Fruit fly (Drosophila melanogaster) whole organism, embryonic: ENCODE measurements around the gene CG17187.
A peak's percentile ranks its signal among the peaks of the same experiment; 100 is the strongest.

Experiments
- B-H2 ChIP-seq: fragments of 200-800 bp; sonication (Bioruptor generic); optimal IDR thresholded peaks from 2 replicates; lab custom pipeline; 2018; ENCODE audit warnings: missing biosample characterization, mild to moderate bottlenecking, missing genetic modification characterization
- Bdp1 ChIP-seq: fragments of 200-800 bp; sonication (Bioruptor generic); optimal IDR thresholded peaks from 3 replicates; lab custom pipeline; 2016; ENCODE audit warnings: missing biosample characterization, missing genetic modification characterization
- CG10431 ChIP-seq: fragments of 200-800 bp; sonication (Bioruptor generic); optimal IDR thresholded peaks from 3 replicates; lab custom pipeline; 2018; ENCODE audit warnings: missing biosample characterization, mild to moderate bottlenecking, missing genetic modification characterization
- CG10462 ChIP-seq: fragments of 200-800 bp; sonication (Bioruptor generic); optimal IDR thresholded peaks from 2 replicates; lab custom pipeline; 2016; ENCODE audit warnings: missing biosample characterization, missing genetic modification characterization
- CG11093 ChIP-seq: fragments of 200-800 bp; sonication (Bioruptor generic); IDR thresholded peaks from 3 replicates; pipeline ENCODE4 v1.3.6; 2022; ENCODE audit warnings: missing biosample characterization, missing genetic modification characterization
- CG11696 ChIP-seq: fragments of 200-800 bp; sonication (Bioruptor generic); IDR thresholded peaks from 2 replicates; pipeline ENCODE4 v1.3.6; 2022; ENCODE audit warnings: missing biosample characterization, missing genetic modification characterization
- CG11723 ChIP-seq: fragments of 200-800 bp; sonication (Bioruptor generic); optimal IDR thresholded peaks from 2 replicates; lab custom pipeline; 2017; ENCODE audit warnings: missing biosample characterization, mild to moderate bottlenecking, missing genetic modification characterization
- CG12236 ChIP-seq: fragments of 200-800 bp; sonication (Bioruptor generic); optimal IDR thresholded peaks from 2 replicates; lab custom pipeline; 2016; ENCODE audit warnings: missing biosample characterization, missing genetic modification characterization
- CG17568 ChIP-seq: fragments of 200-800 bp; sonication (Bioruptor generic); optimal IDR thresholded peaks from 2 replicates; lab custom pipeline; 2018; ENCODE audit warnings: missing biosample characterization, mild to moderate bottlenecking, missing genetic modification characterization, moderate library complexity
- CG31224 ChIP-seq: fragments of 200-800 bp; sonication (Bioruptor generic); IDR thresholded peaks from 2 replicates; pipeline ENCODE4 v1.3.6; 2022; ENCODE audit warnings: missing biosample characterization, missing genetic modification characterization
- CG32767 ChIP-seq: fragments of 200-800 bp; sonication (Bioruptor generic); IDR thresholded peaks from 2 replicates; pipeline ENCODE4 v1.3.6; 2022; ENCODE audit warnings: missing biosample characterization, missing genetic modification characterization
- CG4707 ChIP-seq: fragments of 200-800 bp; sonication (Bioruptor generic); optimal IDR thresholded peaks from 2 replicates; lab custom pipeline; 2018; ENCODE audit warnings: missing biosample characterization, mild to moderate bottlenecking, missing genetic modification characterization, moderate library complexity
- CG5245 ChIP-seq: fragments of 200-800 bp; sonication (Bioruptor generic); optimal IDR thresholded peaks from 3 replicates; lab custom pipeline; 2016; ENCODE audit warnings: missing biosample characterization, missing genetic modification characterization
- CG6765 ChIP-seq: fragments of 200-800 bp; sonication (Bioruptor generic); optimal IDR thresholded peaks from 3 replicates; lab custom pipeline; 2017; ENCODE audit warnings: missing biosample characterization, mild to moderate bottlenecking, missing genetic modification characterization
- CG8478 ChIP-seq: fragments of >200 bp; optimal IDR thresholded peaks from 2 replicates; lab custom pipeline; 2018
- Chrac-16 ChIP-seq: fragments of 200-800 bp; sonication (Bioruptor generic); optimal IDR thresholded peaks from 3 replicates; lab custom pipeline; 2016; ENCODE audit warnings: missing biosample characterization, missing genetic modification characterization
- D19A ChIP-seq: fragments of 200-800 bp; optimal IDR thresholded peaks from 3 replicates; lab custom pipeline; 2019; ENCODE audit warnings: missing biosample characterization, mild to moderate bottlenecking, missing genetic modification characterization, moderate library complexity
- Deaf1 ChIP-seq: fragments of 200-800 bp; optimal IDR thresholded peaks from 3 replicates; lab custom pipeline; 2019; ENCODE audit warnings: missing biosample characterization, mild to moderate bottlenecking, missing genetic modification characterization, moderate library complexity
- Hr3 ChIP-seq: fragments of 200-800 bp; sonication (Bioruptor generic); optimal IDR thresholded peaks from 3 replicates; lab custom pipeline; 2016; ENCODE audit warnings: missing biosample characterization, missing genetic modification characterization
- Jarid2 ChIP-seq: fragments of 200-800 bp; sonication (Bioruptor generic); optimal IDR thresholded peaks from 3 replicates; lab custom pipeline; 2017; ENCODE audit warnings: mild to moderate bottlenecking, missing biosample characterization, missing genetic modification reagents, missing genetic modification characterization
- Meics ChIP-seq: fragments of 200-800 bp; sonication (Bioruptor generic); optimal IDR thresholded peaks from 2 replicates; lab custom pipeline; 2017; ENCODE audit warnings: missing biosample characterization, mild to moderate bottlenecking, missing genetic modification characterization
- Nf-YA ChIP-seq: fragments of 200-800 bp; sonication (Bioruptor generic); IDR thresholded peaks from 2 replicates; pipeline ENCODE4 v1.3.6; 2022; ENCODE audit warnings: missing biosample characterization, missing genetic modification characterization
- Nf-YB ChIP-seq: fragments of 200-800 bp; sonication (Bioruptor generic); optimal IDR thresholded peaks from 3 replicates; lab custom pipeline; 2019; ENCODE audit warnings: missing biosample characterization, mild to moderate bottlenecking, missing genetic modification characterization, moderate library complexity
- Nf-YC ChIP-seq: fragments of 200-800 bp; optimal IDR thresholded peaks from 3 replicates; lab custom pipeline; 2019; ENCODE audit warnings: missing biosample characterization, mild to moderate bottlenecking, missing genetic modification characterization, moderate library complexity
- TFAM ChIP-seq: fragments of 200-800 bp; sonication (Bioruptor generic); optimal IDR thresholded peaks from 2 replicates; lab custom pipeline; 2017; ENCODE audit warnings: missing biosample characterization, missing genetic modification characterization, inconsistent platforms
- Xbp1 ChIP-seq: fragments of 200-800 bp; sonication (Bioruptor generic); optimal IDR thresholded peaks from 3 replicates; lab custom pipeline; 2016; ENCODE audit warnings: missing biosample characterization, mild to moderate bottlenecking, missing genetic modification characterization
- ara ChIP-seq: fragments of 200-800 bp; sonication (Bioruptor generic); IDR thresholded peaks from 2 replicates; pipeline ENCODE4 v1.3.6; 2022; ENCODE audit warnings: missing biosample characterization, missing genetic modification characterization
- cad ChIP-seq: fragments of >200 bp; optimal IDR thresholded peaks from 2 replicates; lab custom pipeline; 2017; ENCODE audit warnings: missing biosample characterization, missing genetic modification characterization
- esg ChIP-seq: fragments of 200-800 bp; sonication (Bioruptor generic); conservative IDR thresholded peaks from 2 replicates; pipeline ENCODE4 v1.3.6; 2022; ENCODE audit warnings: missing biosample characterization, missing genetic modification characterization
- ewg ChIP-seq: fragments of 200-800 bp; sonication (Bioruptor generic); optimal IDR thresholded peaks from 3 replicates; lab custom pipeline; 2017; ENCODE audit warnings: mild to moderate bottlenecking, missing biosample characterization, missing genetic modification reagents, missing genetic modification characterization
- fd3F ChIP-seq: fragments of 200-800 bp; sonication (Bioruptor generic); optimal IDR thresholded peaks from 2 replicates; lab custom pipeline; 2018; ENCODE audit warnings: missing biosample characterization, mild to moderate bottlenecking, missing genetic modification characterization, moderate library complexity
- grau ChIP-seq: fragments of 200-800 bp; optimal IDR thresholded peaks from 3 replicates; lab custom pipeline; 2019; ENCODE audit warnings: missing biosample characterization, mild to moderate bottlenecking, missing genetic modification characterization, moderate library complexity
- grn ChIP-seq: fragments of 200-800 bp; sonication (Bioruptor generic); optimal IDR thresholded peaks from 3 replicates; lab custom pipeline; 2017; ENCODE audit warnings: missing biosample characterization, missing genetic modification characterization
- pros ChIP-seq: fragments of 200-800 bp; sonication (Bioruptor generic); optimal IDR thresholded peaks from 3 replicates; lab custom pipeline; 2019; ENCODE audit warnings: missing biosample characterization, mild to moderate bottlenecking, missing genetic modification characterization, moderate library complexity
- sens ChIP-seq: fragments of 200-800 bp; sonication (Bioruptor generic); peaks from one replicate; lab custom pipeline; 2016; ENCODE audit warnings: missing biosample characterization, missing genetic modification characterization
- seq ChIP-seq: fragments of 200-800 bp; sonication (Bioruptor generic); IDR thresholded peaks from 2 replicates; pipeline ENCODE4 v1.3.6; 2022; ENCODE audit warnings: missing biosample characterization, missing genetic modification characterization
- slbo ChIP-seq: fragments of 200-800 bp; sonication (Bioruptor generic); IDR thresholded peaks from 2 replicates; pipeline ENCODE4 v1.3.6; 2022; ENCODE audit warnings: missing biosample characterization, missing genetic modification characterization
- sqz ChIP-seq: fragments of 200-800 bp; sonication (Bioruptor generic); optimal IDR thresholded peaks from 3 replicates; lab custom pipeline; 2018; ENCODE audit warnings: missing biosample characterization, mild to moderate bottlenecking, missing genetic modification characterization
- tll ChIP-seq, 2 experiments: fragments of 200-800 bp in 1 of 2; fragments of >200 bp in 1 of 2; sonication (Bioruptor generic) in 1 of 2; optimal IDR thresholded peaks; 2 replicates each; lab custom pipeline; 2017 to 2019; ENCODE audit warnings: missing biosample characterization in 2 of 2, missing genetic modification characterization in 2 of 2, mild to moderate bottlenecking in 1 of 2, moderate library complexity in 1 of 2
- trh ChIP-seq: fragments of 200-800 bp; sonication (Bioruptor generic); optimal IDR thresholded peaks from 2 replicates; lab custom pipeline; 2016; ENCODE audit warnings: missing biosample characterization, missing genetic modification characterization
- tup ChIP-seq: fragments of 200-800 bp; sonication (Bioruptor generic); optimal IDR thresholded peaks from 2 replicates; lab custom pipeline; 2016; ENCODE audit warnings: missing biosample characterization, mild to moderate bottlenecking, missing genetic modification characterization, moderate library complexity
- unpg ChIP-seq: fragments of 200-800 bp; sonication (Bioruptor generic); optimal IDR thresholded peaks from 3 replicates; lab custom pipeline; 2018; ENCODE audit warnings: missing biosample characterization, mild to moderate bottlenecking, missing genetic modification characterization, moderate library complexity
- vvl ChIP-seq: fragments of 200-800 bp; sonication (Bioruptor generic); IDR thresholded peaks from 2 replicates; pipeline ENCODE4 v1.3.6; 2022; ENCODE audit warnings: missing biosample characterization, missing genetic modification characterization

The CG17187 gene

dm6 chr3R:11269013-11269412, 37.3 kb upstream of the CG17187 start (continued):
- TF ChIP-seq CG11723 (GFP tag; lab: Kevin White, UChicago) = peak; percentile 68
- TF ChIP-seq unpg (GFP tag; lab: Kevin White, UChicago) = no peak
- peak; percentile 77 for TF ChIP-seq CG6765 (GFP tag; lab: Kevin White, UChicago)
- no peak for TF ChIP-seq CG32767
- TF ChIP-seq grn (GFP tag; lab: Kevin White, UChicago) = no peak
- TF ChIP-seq CG11696 (GFP tag; lab: Robert Waterston, UW) = no peak
- peak; percentile 43 for TF ChIP-seq CG12236 (GFP tag; lab: Kevin White, UChicago)
- peak; percentile 31 for TF ChIP-seq TFAM (GFP tag; lab: Kevin White, UChicago)
- peak; percentile 66 for TF ChIP-seq Jarid2 (GFP tag; lab: Kevin White, UChicago)
- TF ChIP-seq vvl (GFP tag; lab: Robert Waterston, UW) = no peak
- TF ChIP-seq Bdp1 (GFP tag; lab: Kevin White, UChicago) = peak; percentile 38
- TF ChIP-seq Nf-YA = no peak
- TF ChIP-seq Hr3 = peak; percentile 45
- no peak for TF ChIP-seq B-H2
- TF ChIP-seq slbo (GFP tag; lab: Robert Waterston, UW) = no peak
- TF ChIP-seq D19A (tag; lab: Kevin White, UChicago) = no peak
- TF ChIP-seq CG8478 (lab: Kevin White, UChicago) = no peak
- TF ChIP-seq CG4707 (GFP tag; lab: Kevin White, UChicago) = peak; percentile 90
- TF ChIP-seq ara = peak; percentile 77
- peak; percentile 42 for TF ChIP-seq CG10462 (GFP tag; lab: Kevin White, UChicago)
- TF ChIP-seq Meics = peak; percentile 74
- TF ChIP-seq CG5245 (GFP tag; lab: Kevin White, UChicago) = peak; percentile 84
- no peak for TF ChIP-seq esg (GFP tag; lab: Robert Waterston, UW)
- no peak for TF ChIP-seq fd3F (GFP tag; lab: Kevin White, UChicago)
- peak; percentile 92 for TF ChIP-seq sens (GFP tag; lab: Kevin White, UChicago)
- peak; percentile 86 for TF ChIP-seq CG10431 (GFP tag; lab: Kevin White, UChicago)
- no peak for TF ChIP-seq Deaf1 (tag; lab: Kevin White, UChicago)
- no peak for TF ChIP-seq CG31224 (GFP tag; lab: Robert Waterston, UW)
- TF ChIP-seq CG17568 (GFP tag; lab: Kevin White, UChicago) = peak; percentile 74
- TF ChIP-seq cad (GFP tag; lab: Kevin White, UChicago) = no peak
- TF ChIP-seq CG11093 (GFP tag; lab: Robert Waterston, UW) = no peak
- peak; percentile 62 for TF ChIP-seq Chrac-16 (GFP tag; lab: Kevin White, UChicago)
- TF ChIP-seq sqz (GFP tag; lab: Kevin White, UChicago) = peak; percentile 83
- TF ChIP-seq tll (GFP tag; optimal IDR thresholded peaks at IDR 0.05; lab: Kevin White, UChicago) = no peak
- TF ChIP-seq trh = peak; percentile 13

dm6 chr3R:11263579-11263978, 31.9 kb upstream of the CG17187 start:
- TF ChIP-seq ewg (GFP tag; lab: Kevin White, UChicago) (peak; percentile 35), Nf-YC (peak; percentile 66), seq (GFP tag; lab: Robert Waterston, UW) (peak; percentile 71; the same call in 1 of the 2 replicates), Nf-YB (GFP tag; lab: Kevin White, UChicago) (peak; percentile 65), pros (GFP tag; lab: Kevin White, UChicago) (peak; percentile 30), tup (GFP tag; lab: Kevin White, UChicago) (no peak), sens (GFP tag; lab: Kevin White, UChicago) (peak; percentile 38), Xbp1 (GFP tag; lab: Kevin White, UChicago) (no peak), grau (tag; lab: Kevin White, UChicago) (no peak)
